Worm (Caenorhabditis elegans) whole organism, early embryonic: ENCODE measurements around the gene C03A3.9.

Source experiments
- B0310.2 ChIP-seq: sonication (generic microtip); optimal IDR thresholded peaks from 2 replicates; lab custom pipeline; 2016; ENCODE audit warnings: mild to moderate bottlenecking, missing genetic modification characterization, missing compliant biosample characterization
- F13C5.2 ChIP-seq: sonication (generic microtip); optimal IDR thresholded peaks from 2 replicates; lab custom pipeline; 2017; ENCODE audit warnings: mild to moderate bottlenecking, missing genetic modification characterization, inconsistent platforms, missing compliant biosample characterization
- aly-1 ChIP-seq: sonication (generic microtip); optimal IDR thresholded peaks from 2 replicates; lab custom pipeline; 2016; ENCODE audit warnings: missing genetic modification characterization, missing compliant biosample characterization
- ama-1 ChIP-seq: fragments of 150-350 bp; optimal IDR thresholded peaks from 2 replicates; lab custom pipeline; 2014
- ceh-13 ChIP-seq: fragments of 200-800 bp; sonication (Bioruptor generic); optimal IDR thresholded peaks from 2 replicates; lab custom pipeline; 2018; ENCODE audit warnings: mild to moderate bottlenecking, missing genetic modification characterization, missing compliant biosample characterization
- ceh-36 ChIP-seq: sonication (generic microtip); optimal IDR thresholded peaks from 2 replicates; lab custom pipeline; 2016; ENCODE audit warnings: missing genetic modification characterization, inconsistent platforms, missing compliant biosample characterization
- ets-7 ChIP-seq: sonication (generic microtip); optimal IDR thresholded peaks from 2 replicates; lab custom pipeline; 2016; ENCODE audit warnings: missing genotype, missing genetic modification characterization, missing compliant biosample characterization
- flt-1 ChIP-seq: fragments of 200-800 bp; sonication (Bioruptor generic); IDR thresholded peaks from 2 replicates; pipeline ENCODE4 v1.3.6; 2022; ENCODE audit warnings: missing genetic modification characterization, missing compliant biosample characterization
- hmbx-1 ChIP-seq: sonication (generic microtip); optimal IDR thresholded peaks from 2 replicates; lab custom pipeline; 2016; ENCODE audit warnings: mild to moderate bottlenecking, missing genetic modification characterization, missing compliant biosample characterization
- hmg-4 ChIP-seq: fragments of 200-800 bp; sonication (Bioruptor generic); optimal IDR thresholded peaks from 2 replicates; lab custom pipeline; 2018; ENCODE audit warnings: mild to moderate bottlenecking, missing genetic modification characterization, missing compliant biosample characterization
- hnd-1 ChIP-seq: sonication (generic microtip); optimal IDR thresholded peaks from 2 replicates; lab custom pipeline; 2016; ENCODE audit warnings: missing genetic modification characterization, missing compliant biosample characterization
- pes-1 ChIP-seq: fragments of 200-800 bp; sonication (Bioruptor generic); IDR thresholded peaks from 2 replicates; pipeline ENCODE4 v1.3.6; 2022; ENCODE audit warnings: missing genetic modification reagents, missing genetic modification characterization, missing compliant biosample characterization
- scrt-1 ChIP-seq: fragments of 200-800 bp; sonication (Bioruptor generic); IDR thresholded peaks from 2 replicates; pipeline ENCODE4 v1.3.6; 2022; ENCODE audit warnings: missing genetic modification characterization, missing compliant biosample characterization
- sea-1 ChIP-seq: fragments of 200-800 bp; sonication (Bioruptor generic); conservative IDR thresholded peaks from 2 replicates; pipeline ENCODE4 v1.3.6; 2022; ENCODE audit warnings: missing genetic modification characterization, missing compliant biosample characterization
- tbx-11 ChIP-seq: fragments of 200-800 bp; sonication (Bioruptor generic); IDR thresholded peaks from 2 replicates; pipeline ENCODE4 v1.3.6; 2022; ENCODE audit warnings: missing genetic modification characterization, missing compliant biosample characterization
- tbx-37 ChIP-seq: fragments of 200-800 bp; sonication (Bioruptor generic); conservative IDR thresholded peaks from 2 replicates; pipeline ENCODE4 v1.3.6; 2022; ENCODE audit warnings: missing genetic modification reagents, missing genetic modification characterization, missing compliant biosample characterization
- tra-4 ChIP-seq: sonication (generic microtip); optimal IDR thresholded peaks from 2 replicates; lab custom pipeline; 2017; ENCODE audit warnings: missing genetic modification characterization, missing compliant biosample characterization

Gene C03A3.9

ce11 chrX:11290528-11290927 lies 23.7 kb downstream of the C03A3.9 start:
- TF ChIP-seq hmbx-1 (tag; lab: Kevin White, UChicago) (no peak), hmg-4 (GFP tag; lab: Kevin White, UChicago) (no peak), F13C5.2 (tag; lab: Kevin White, UChicago) (no peak), ceh-36 (tag; lab: Kevin White, UChicago) (no peak), flt-1 (GFP tag; lab: Robert Waterston, UW) (no peak), hnd-1 (no peak), tbx-37 (GFP tag; lab: Robert Waterston, UW) (no peak), tbx-11 (no peak), aly-1 (no peak), pes-1 (GFP tag; lab: Robert Waterston, UW) (no peak), ama-1 (lab: Kevin White, UChicago) (no peak), tra-4 (no peak), ets-7 (no peak), scrt-1 (no peak), B0310.2 (tag; lab: Kevin White, UChicago) (no peak), ceh-13 (GFP tag; lab: Kevin White, UChicago) (no peak), sea-1 (GFP tag; lab: Robert Waterston, UW) (no peak)

- TF ChIP-seq hnd-1 (no peak), ets-7 (no peak), tra-4 (no peak), hmg-4 (GFP tag; lab: Kevin White, UChicago) (peak; percentile 61)
Observed at ce11 chrX:11296683-11297365, 30.0 kb downstream of the C03A3.9 start, which contains the start of gene inx-2. Gene inx-2 (minus strand): TSS chrX:11296733.

ce11 chrX:11299642-11300307 lies 33.0 kb downstream of the C03A3.9 start, which contains the start of the genes snrp-40.1 and F08G12.3:
Gene snrp-40.1 (minus strand): TSS chrX:11299784.
Gene F08G12.3 (plus strand): TSS chrX:11300257.
- TF ChIP-seq ceh-36 (tag; lab: Kevin White, UChicago), result no peak
- no peak for TF ChIP-seq tra-4
- TF ChIP-seq hmg-4 (GFP tag; lab: Kevin White, UChicago), result peak; percentile 82
- no peak for TF ChIP-seq aly-1
- TF ChIP-seq flt-1 (GFP tag; lab: Robert Waterston, UW), result no peak
- no peak for TF ChIP-seq sea-1 (GFP tag; lab: Robert Waterston, UW)
- TF ChIP-seq ets-7, result peak; percentile 13
- peak; percentile 47 for TF ChIP-seq F13C5.2 (tag; lab: Kevin White, UChicago)
- TF ChIP-seq ama-1 (lab: Kevin White, UChicago), result no peak
- no peak for TF ChIP-seq tbx-37 (GFP tag; lab: Robert Waterston, UW)
- no peak for TF ChIP-seq B0310.2 (tag; lab: Kevin White, UChicago)
- no peak for TF ChIP-seq ceh-13 (GFP tag; lab: Kevin White, UChicago)
- no peak for TF ChIP-seq pes-1 (GFP tag; lab: Robert Waterston, UW)
- TF ChIP-seq hnd-1, result no peak
- no peak for TF ChIP-seq hmbx-1 (tag; lab: Kevin White, UChicago)
- TF ChIP-seq scrt-1, result no peak; the same call in 1 of the 2 replicates
- no peak for TF ChIP-seq tbx-11

- TF ChIP-seq hnd-1 (no peak), tbx-37 (GFP tag; lab: Robert Waterston, UW) (no peak), ets-7 (no peak), ama-1 (lab: Kevin White, UChicago) (no peak), aly-1 (no peak), pes-1 (GFP tag; lab: Robert Waterston, UW) (no peak), ceh-36 (tag; lab: Kevin White, UChicago) (no peak), B0310.2 (tag; lab: Kevin White, UChicago) (no peak), sea-1 (GFP tag; lab: Robert Waterston, UW) (no peak), scrt-1 (no peak), tra-4 (no peak), hmg-4 (GFP tag; lab: Kevin White, UChicago) (no peak)
Observed at ce11 chrX:11305773-11306172, 39.0 kb downstream of the C03A3.9 start, which contains the start of gene F08G12.1. Gene F08G12.1 (minus strand): TSS chrX:11305873.

- TF ChIP-seq ceh-13 (GFP tag; lab: Kevin White, UChicago) (no peak), scrt-1 (no peak), tbx-37 (GFP tag; lab: Robert Waterston, UW) (no peak), pes-1 (GFP tag; lab: Robert Waterston, UW) (no peak), hnd-1 (no peak), F13C5.2 (tag; lab: Kevin White, UChicago) (no peak), sea-1 (GFP tag; lab: Robert Waterston, UW) (no peak), tbx-11 (no peak), aly-1 (no peak), ets-7 (no peak), hmbx-1 (tag; lab: Kevin White, UChicago) (no peak), B0310.2 (tag; lab: Kevin White, UChicago) (no peak), ama-1 (lab: Kevin White, UChicago) (no peak), flt-1 (GFP tag; lab: Robert Waterston, UW) (no peak)
Observed at ce11 chrX:11307056-11307455, 40.2 kb downstream of the C03A3.9 start, which contains the start of gene vhl-1. Gene vhl-1 (plus strand): TSS chrX:11307356.

ce11 chrX:11310285-11310838 lies 43.6 kb downstream of the C03A3.9 start, which contains the start of gene F08G12.5:
Gene F08G12.5 (minus strand): TSS chrX:11310285.
- no peak for TF ChIP-seq aly-1

- no peak for TF ChIP-seq ama-1 (lab: Kevin White, UChicago)
- TF ChIP-seq B0310.2 (tag; lab: Kevin White, UChicago), result no peak
- no peak for TF ChIP-seq aly-1
- no peak for TF ChIP-seq F13C5.2 (tag; lab: Kevin White, UChicago)
- TF ChIP-seq hmg-4 (GFP tag; lab: Kevin White, UChicago), result no peak
Observed at ce11 chrX:11315392-11315791, 48.6 kb downstream of the C03A3.9 start, which contains the start of gene F08G12.11. Gene F08G12.11 (minus strand): TSS chrX:11315572.
